Worm (Caenorhabditis elegans) whole organism, mixed stage, embryonic: ENCODE data around the gene glb-31.

Experiments used
- bed-3 ChIP-seq: fragments of 200-800 bp; sonication (Bioruptor generic); optimal IDR thresholded peaks from 3 replicates; lab custom pipeline; 2018; ENCODE audit warnings: mild to moderate bottlenecking, missing genetic modification characterization, moderate library complexity, missing compliant biosample characterization
- blmp-1 ChIP-seq: fragments of 150-350 bp; optimal IDR thresholded peaks from 2 replicates; lab custom pipeline; 2014; ENCODE audit warnings: missing biosample characterization, missing genetic modification characterization
- ceh-39 ChIP-seq: fragments of 150-350 bp; optimal IDR thresholded peaks from 2 replicates; lab custom pipeline; 2014; ENCODE audit warnings: missing biosample characterization, missing genetic modification characterization
- ceh-43 ChIP-seq: fragments of 200-800 bp; sonication (Bioruptor generic); optimal IDR thresholded peaks from 2 replicates; lab custom pipeline; 2018; ENCODE audit warnings: mild to moderate bottlenecking, missing genetic modification characterization, moderate library complexity, missing compliant biosample characterization
- ceh-83 ChIP-seq: fragments of 200-800 bp; sonication (Bioruptor generic); optimal IDR thresholded peaks from 2 replicates; lab custom pipeline; 2018; ENCODE audit warnings: mild to moderate bottlenecking, missing genetic modification characterization, missing compliant biosample characterization
- ces-1 ChIP-seq: fragments of 150-350 bp; optimal IDR thresholded peaks from 2 replicates; lab custom pipeline; 2014; ENCODE audit warnings: missing biosample characterization, missing genetic modification reagents, missing genetic modification characterization
- elt-1 ChIP-seq: sonication (generic microtip); optimal IDR thresholded peaks from 2 replicates; lab custom pipeline; 2017; ENCODE audit warnings: missing genetic modification characterization, mild to moderate bottlenecking, missing compliant biosample characterization, antibody characterized with exemption, moderate library complexity, borderline replicate concordance; ENCODE audit not compliant: insufficient read depth
- elt-3 ChIP-seq: fragments of 150-350 bp; optimal IDR thresholded peaks from 2 replicates; lab custom pipeline; 2014; ENCODE audit warnings: missing biosample characterization, missing genetic modification characterization
- flh-1 ChIP-seq: fragments of 200-800 bp; sonication (Bioruptor generic); optimal IDR thresholded peaks from 2 replicates; lab custom pipeline; 2018; ENCODE audit warnings: mild to moderate bottlenecking, missing genetic modification characterization, moderate library complexity, missing compliant biosample characterization
- ham-2 ChIP-seq: fragments of 200-800 bp; sonication (Bioruptor generic); optimal IDR thresholded peaks from 2 replicates; lab custom pipeline; 2018; ENCODE audit warnings: mild to moderate bottlenecking, missing genetic modification characterization, missing compliant biosample characterization
- hlh-1 ChIP-seq: fragments of 150-350 bp; optimal IDR thresholded peaks from 2 replicates; lab custom pipeline; 2014; ENCODE audit warnings: missing biosample characterization, missing genetic modification reagents, missing genetic modification characterization
- lin-13 ChIP-seq: fragments of 150-350 bp; optimal IDR thresholded peaks from 2 replicates; lab custom pipeline; 2014; ENCODE audit warnings: missing biosample characterization, missing genetic modification characterization
- lin-32 ChIP-seq: fragments of 200-800 bp; sonication (Bioruptor generic); optimal IDR thresholded peaks from 2 replicates; lab custom pipeline; 2018; ENCODE audit warnings: mild to moderate bottlenecking, missing genetic modification characterization, missing compliant biosample characterization
- lsy-2 ChIP-seq: fragments of 150-350 bp; optimal IDR thresholded peaks from 2 replicates; lab custom pipeline; 2014; ENCODE audit warnings: missing biosample characterization, missing genetic modification characterization
- mab-5 ChIP-seq: fragments of 150-350 bp; optimal IDR thresholded peaks from 2 replicates; lab custom pipeline; 2014; ENCODE audit warnings: missing biosample characterization, missing genetic modification characterization
- mls-2 ChIP-seq: sonication (generic microtip); optimal IDR thresholded peaks from 2 replicates; lab custom pipeline; 2016; ENCODE audit warnings: mild to moderate bottlenecking, missing genetic modification characterization, moderate library complexity, missing compliant biosample characterization
- nhr-12 ChIP-seq: fragments of 150-350 bp; optimal IDR thresholded peaks from 2 replicates; lab custom pipeline; 2014; ENCODE audit warnings: missing biosample characterization, missing genetic modification characterization
- nhr-2 ChIP-seq: fragments of 150-350 bp; optimal IDR thresholded peaks from 2 replicates; lab custom pipeline; 2014; ENCODE audit warnings: missing biosample characterization, missing genetic modification characterization
- nhr-237 ChIP-seq: fragments of 150-350 bp; optimal IDR thresholded peaks from 2 replicates; lab custom pipeline; 2014; ENCODE audit warnings: missing biosample characterization, missing genetic modification characterization
- nhr-76 ChIP-seq: sonication (generic microtip); optimal IDR thresholded peaks from 2 replicates; lab custom pipeline; 2017; ENCODE audit warnings: missing biosample characterization, missing genetic modification characterization
- pha-4 ChIP-seq: fragments of 150-350 bp; optimal IDR thresholded peaks from 2 replicates; lab custom pipeline; 2018; ENCODE audit warnings: missing biosample characterization, missing genetic modification reagents, missing genetic modification characterization
- sem-2 ChIP-seq: fragments of 200-800 bp; sonication (Bioruptor generic); optimal IDR thresholded peaks from 2 replicates; lab custom pipeline; 2018; ENCODE audit warnings: mild to moderate bottlenecking, missing genetic modification characterization, missing compliant biosample characterization
- sptf-1 ChIP-seq: sonication (generic microtip); optimal IDR thresholded peaks from 2 replicates; lab custom pipeline; 2017; ENCODE audit warnings: mild to moderate bottlenecking, missing genetic modification characterization, moderate library complexity, missing compliant biosample characterization
- tbx-8 ChIP-seq: fragments of 200-800 bp; sonication (Bioruptor generic); optimal IDR thresholded peaks from 2 replicates; lab custom pipeline; 2018; ENCODE audit warnings: mild to moderate bottlenecking, missing genetic modification characterization, moderate library complexity, missing compliant biosample characterization
- unc-120 ChIP-seq: sonication (generic microtip); optimal IDR thresholded peaks from 2 replicates; lab custom pipeline; 2017; ENCODE audit warnings: missing genetic modification characterization, missing compliant biosample characterization; ENCODE audit not compliant: poor library complexity, severe bottlenecking
- unc-39 ChIP-seq: fragments of 150-350 bp; optimal IDR thresholded peaks from 2 replicates; lab custom pipeline; 2014; ENCODE audit warnings: missing biosample characterization, missing genetic modification characterization
- unc-62 ChIP-seq: fragments of 150-350 bp; optimal IDR thresholded peaks from 2 replicates; lab custom pipeline; 2014; ENCODE audit warnings: missing biosample characterization, missing genetic modification reagents, missing genetic modification characterization
- zip-8 ChIP-seq: fragments of 150-350 bp; optimal IDR thresholded peaks from 2 replicates; lab custom pipeline; 2014; ENCODE audit warnings: missing biosample characterization, missing genetic modification characterization
- ztf-11 ChIP-seq: fragments of 150-350 bp; optimal IDR thresholded peaks from 2 replicates; lab custom pipeline; 2014; ENCODE audit warnings: missing biosample characterization, missing genetic modification characterization

glb-31 gene

ce11 chrII:1301554-1301953 is at the start of gene glb-31:
Gene glb-31, minus strand, starts transcription at chrII:1301654.
- TF ChIP-seq nhr-12 (tag; lab: Kevin White, UChicago) = no peak
- no peak for TF ChIP-seq unc-120 (tag; lab: Kevin White, UChicago)
- no peak for TF ChIP-seq ceh-43 (GFP tag; lab: Kevin White, UChicago)
- no peak for TF ChIP-seq elt-1 (tag; lab: Kevin White, UChicago)
- TF ChIP-seq mls-2 (tag; lab: Kevin White, UChicago) = no peak
- TF ChIP-seq elt-3 = no peak
- TF ChIP-seq sem-2 (GFP tag; lab: Kevin White, UChicago) = no peak
- TF ChIP-seq unc-62 (GFP tag; lab: Kevin White, UChicago) = no peak
- no peak for TF ChIP-seq nhr-76 (tag; lab: Kevin White, UChicago)
- no peak for TF ChIP-seq ham-2 (GFP tag; lab: Kevin White, UChicago)
- no peak for TF ChIP-seq lsy-2 (tag; lab: Kevin White, UChicago)
- TF ChIP-seq mab-5 (tag; lab: Kevin White, UChicago) = no peak
- TF ChIP-seq lin-13 (tag; lab: Kevin White, UChicago) = no peak
- no peak for TF ChIP-seq ztf-11 (tag; lab: Kevin White, UChicago)
- TF ChIP-seq ceh-39 (tag; lab: Kevin White, UChicago) = no peak

ce11 chrII:1344524-1345119 is 43.2 kb upstream of the glb-31 start:
- TF ChIP-seq ces-1 (GFP tag; lab: Kevin White, UChicago) (peak; percentile 71), lin-32 (GFP tag; lab: Kevin White, UChicago) (no peak)

ce11 chrII:1343748-1344147 is 42.3 kb upstream of the glb-31 start:
- no peak for TF ChIP-seq ceh-83 (GFP tag; lab: Kevin White, UChicago)
- TF ChIP-seq ces-1 (GFP tag; lab: Kevin White, UChicago) = peak; percentile 94
- TF ChIP-seq nhr-76 (tag; lab: Kevin White, UChicago) = no peak
- TF ChIP-seq elt-3 = no peak
- no peak for TF ChIP-seq tbx-8
- TF ChIP-seq flh-1 (GFP tag; lab: Kevin White, UChicago) = no peak

ce11 chrII:1341416-1341815 is 40.0 kb upstream of the glb-31 start:
- TF ChIP-seq unc-120 (tag; lab: Kevin White, UChicago) (no peak), ces-1 (GFP tag; lab: Kevin White, UChicago) (peak; percentile 98), pha-4 (no peak), mls-2 (tag; lab: Kevin White, UChicago) (no peak), elt-3 (no peak), unc-62 (GFP tag; lab: Kevin White, UChicago) (no peak)

ce11 chrII:1340049-1340448 is 38.6 kb upstream of the glb-31 start:
- TF ChIP-seq nhr-2 = no peak
- TF ChIP-seq elt-1 (tag; lab: Kevin White, UChicago) = no peak
- TF ChIP-seq elt-3 = no peak
- TF ChIP-seq sptf-1 (tag; lab: Kevin White, UChicago) = no peak
- TF ChIP-seq bed-3 (GFP tag; lab: Kevin White, UChicago) = no peak
- no peak for TF ChIP-seq blmp-1 (tag; lab: Kevin White, UChicago)
- no peak for TF ChIP-seq unc-62 (GFP tag; lab: Kevin White, UChicago)
- TF ChIP-seq ceh-43 (GFP tag; lab: Kevin White, UChicago) = no peak
- TF ChIP-seq nhr-237 = no peak
- TF ChIP-seq ceh-39 (tag; lab: Kevin White, UChicago) = no peak
- no peak for TF ChIP-seq flh-1 (GFP tag; lab: Kevin White, UChicago)
- TF ChIP-seq hlh-1 (tag; lab: Kevin White, UChicago) = no peak

ce11 chrII:1338196-1338595 is 36.7 kb upstream of the glb-31 start:
- TF ChIP-seq ces-1 (GFP tag; lab: Kevin White, UChicago) (peak; percentile 44), mls-2 (tag; lab: Kevin White, UChicago) (no peak), hlh-1 (tag; lab: Kevin White, UChicago) (peak; percentile 6), unc-39 (tag; lab: Kevin White, UChicago) (no peak), ceh-39 (tag; lab: Kevin White, UChicago) (no peak), flh-1 (GFP tag; lab: Kevin White, UChicago) (no peak), elt-3 (no peak), zip-8 (tag; lab: Kevin White, UChicago) (no peak), tbx-8 (no peak), sptf-1 (tag; lab: Kevin White, UChicago) (no peak)
